Fruit fly (Drosophila melanogaster) whole organism, prepupa: ENCODE measurements around the gene KLHL18.
A peak's percentile ranks its signal among the peaks of the same experiment; 100 is the strongest.

ENCODE experiments used
- Blimp-1 ChIP-seq: fragments of 200-800 bp; sonication (Bioruptor generic); optimal IDR thresholded peaks from 3 replicates; lab custom pipeline; 2017; ENCODE audit warnings: missing biosample characterization, missing genetic modification characterization, mild to moderate bottlenecking, moderate library complexity, missing genetic modification reagents
- CG10631 ChIP-seq: fragments of 200-800 bp; sonication (Bioruptor generic); optimal IDR thresholded peaks from 2 replicates; lab custom pipeline; 2016; ENCODE audit warnings: missing biosample characterization, missing genetic modification characterization
- CG10669 ChIP-seq: fragments of 200-800 bp; sonication (Bioruptor generic); optimal IDR thresholded peaks from 3 replicates; lab custom pipeline; 2018; ENCODE audit warnings: missing biosample characterization, mild to moderate bottlenecking, missing genetic modification characterization, moderate library complexity
- CG11762 ChIP-seq: fragments of 200-800 bp; sonication (Bioruptor generic); optimal IDR thresholded peaks from 3 replicates; lab custom pipeline; 2016; ENCODE audit warnings: missing biosample characterization, missing genetic modification characterization; ENCODE audit not compliant: insufficient read depth
- CG11902 ChIP-seq: fragments of 200-800 bp; sonication (Bioruptor generic); optimal IDR thresholded peaks from 3 replicates; lab custom pipeline; 2016; ENCODE audit warnings: missing biosample characterization, missing genetic modification characterization
- CG1621 ChIP-seq: fragments of 200-800 bp; sonication (Bioruptor generic); optimal IDR thresholded peaks from 3 replicates; lab custom pipeline; 2018; ENCODE audit warnings: missing biosample characterization, mild to moderate bottlenecking, missing genetic modification characterization
- CG16779 ChIP-seq: fragments of 200-800 bp; sonication (Bioruptor generic); optimal IDR thresholded peaks from 3 replicates; lab custom pipeline; 2017; ENCODE audit warnings: missing biosample characterization, mild to moderate bottlenecking, missing genetic modification characterization
- CG3032 ChIP-seq: fragments of 200-800 bp; optimal IDR thresholded peaks from 2 replicates; lab custom pipeline; 2019; ENCODE audit warnings: missing biosample characterization, mild to moderate bottlenecking, missing genetic modification characterization, moderate library complexity
- CG32006 ChIP-seq: fragments of 200-800 bp; sonication (Bioruptor generic); optimal IDR thresholded peaks from 3 replicates; lab custom pipeline; 2017; ENCODE audit warnings: missing biosample characterization, mild to moderate bottlenecking, missing genetic modification characterization
- CG34406 ChIP-seq: fragments of 200-800 bp; sonication (Bioruptor generic); optimal IDR thresholded peaks from 3 replicates; lab custom pipeline; 2016; ENCODE audit warnings: missing biosample characterization, missing genetic modification characterization
- CG3919 ChIP-seq: fragments of 200-800 bp; sonication (Bioruptor generic); optimal IDR thresholded peaks from 3 replicates; lab custom pipeline; 2016; ENCODE audit warnings: missing biosample characterization, missing genetic modification characterization
- CG4318 ChIP-seq: fragments of 200-800 bp; sonication (Bioruptor generic); optimal IDR thresholded peaks from 3 replicates; lab custom pipeline; 2017; ENCODE audit warnings: missing biosample characterization, mild to moderate bottlenecking, missing genetic modification characterization
- CG6163 ChIP-seq: fragments of 200-800 bp; sonication (Bioruptor generic); IDR thresholded peaks from 3 replicates; pipeline ENCODE4 v1.3.6; 2022; ENCODE audit warnings: missing biosample characterization, missing genetic modification characterization
- CG6276 ChIP-seq: fragments of 200-800 bp; sonication (Bioruptor generic); optimal IDR thresholded peaks from 2 replicates; lab custom pipeline; 2017; ENCODE audit warnings: missing biosample characterization, mild to moderate bottlenecking, missing genetic modification characterization
- CG6792 ChIP-seq: fragments of 200-800 bp; sonication (Bioruptor generic); optimal IDR thresholded peaks from 3 replicates; lab custom pipeline; 2016; ENCODE audit warnings: missing biosample characterization, missing genetic modification characterization
- CG6808 ChIP-seq: fragments of 200-800 bp; sonication (Bioruptor generic); optimal IDR thresholded peaks from 3 replicates; lab custom pipeline; 2017; ENCODE audit warnings: missing biosample characterization, missing genetic modification characterization, mild to moderate bottlenecking, moderate library complexity, missing genetic modification reagents
- CG7368 ChIP-seq: fragments of 200-800 bp; sonication (Bioruptor generic); optimal IDR thresholded peaks from 3 replicates; lab custom pipeline; 2016; ENCODE audit warnings: missing biosample characterization, missing genetic modification characterization
- CG8119 ChIP-seq: fragments of 200-800 bp; sonication (Bioruptor generic); IDR thresholded peaks from 3 replicates; pipeline ENCODE4 v1.3.6; 2022; ENCODE audit warnings: missing biosample characterization, missing genetic modification characterization
- CG8632 ChIP-seq: fragments of 200-800 bp; sonication (Bioruptor generic); optimal IDR thresholded peaks from 3 replicates; lab custom pipeline; 2016; ENCODE audit warnings: missing biosample characterization, missing genetic modification characterization
- CG9139 ChIP-seq: fragments of 200-800 bp; sonication (Bioruptor generic); optimal IDR thresholded peaks from 3 replicates; lab custom pipeline; 2017; ENCODE audit warnings: missing biosample characterization, mild to moderate bottlenecking, missing genetic modification characterization
- Eip75B ChIP-seq: fragments of 200-800 bp; sonication (Bioruptor generic); optimal IDR thresholded peaks from 3 replicates; lab custom pipeline; 2016; ENCODE audit warnings: missing biosample characterization, missing genetic modification characterization
- Eip78C ChIP-seq: fragments of 200-800 bp; sonication (Bioruptor generic); peaks from one replicate; lab custom pipeline; 2016; ENCODE audit warnings: missing biosample characterization, missing genetic modification characterization
- Eip93F ChIP-seq: fragments of 200-800 bp; sonication (Bioruptor generic); optimal IDR thresholded peaks from 2 replicates; lab custom pipeline; 2016; ENCODE audit warnings: missing biosample characterization, mild to moderate bottlenecking, missing genetic modification characterization
- Ets21C ChIP-seq: fragments of 200-800 bp; sonication (Bioruptor generic); optimal IDR thresholded peaks from 3 replicates; lab custom pipeline; 2016; ENCODE audit warnings: missing biosample characterization, missing genetic modification characterization
- Ets96B ChIP-seq: fragments of 200-800 bp; optimal IDR thresholded peaks from 2 replicates; lab custom pipeline; 2019; ENCODE audit warnings: missing biosample characterization, mild to moderate bottlenecking, missing genetic modification characterization, moderate library complexity
- Gug ChIP-seq: fragments of 200-800 bp; sonication (Bioruptor generic); IDR thresholded peaks from 2 replicates; pipeline ENCODE4 v1.3.6; 2022; ENCODE audit warnings: missing biosample characterization, missing genetic modification characterization
- Hr38 ChIP-seq: sonication (Bioruptor generic); optimal IDR thresholded peaks from 2 replicates; lab custom pipeline; 2016; ENCODE audit warnings: missing biosample characterization, missing genetic modification characterization
- Hr39 ChIP-seq: fragments of 200-800 bp; sonication (Bioruptor generic); optimal IDR thresholded peaks from 2 replicates; lab custom pipeline; 2016; ENCODE audit warnings: missing biosample characterization, missing genetic modification characterization
- Hr4 ChIP-seq: fragments of 200-800 bp; sonication (Bioruptor generic); optimal IDR thresholded peaks from 3 replicates; lab custom pipeline; 2016; ENCODE audit warnings: missing biosample characterization, missing genetic modification characterization
- Lpt ChIP-seq: fragments of 200-800 bp; sonication (Bioruptor generic); optimal IDR thresholded peaks from 3 replicates; lab custom pipeline; 2016; ENCODE audit warnings: missing biosample characterization, missing genetic modification characterization
- Met ChIP-seq: fragments of 200-800 bp; sonication (Bioruptor generic); optimal IDR thresholded peaks from 3 replicates; lab custom pipeline; 2016; ENCODE audit warnings: missing biosample characterization, missing genetic modification characterization
- OdsH ChIP-seq: fragments of 200-800 bp; sonication (Bioruptor generic); optimal IDR thresholded peaks from 3 replicates; lab custom pipeline; 2016; ENCODE audit warnings: missing biosample characterization, missing genetic modification characterization
- Smox ChIP-seq: fragments of 200-800 bp; sonication (Bioruptor generic); optimal IDR thresholded peaks from 3 replicates; lab custom pipeline; 2016; ENCODE audit warnings: missing biosample characterization, missing genetic modification characterization
- Sox14 ChIP-seq: fragments of 200-800 bp; sonication (Bioruptor generic); optimal IDR thresholded peaks from 3 replicates; lab custom pipeline; 2016; ENCODE audit warnings: missing biosample characterization, missing genetic modification characterization
- Sox15 ChIP-seq: fragments of 200-800 bp; sonication (Bioruptor generic); optimal IDR thresholded peaks from 3 replicates; lab custom pipeline; 2016; ENCODE audit warnings: missing biosample characterization, missing genetic modification characterization
- achi ChIP-seq: fragments of 200-800 bp; sonication (Bioruptor generic); optimal IDR thresholded peaks from 3 replicates; lab custom pipeline; 2016; ENCODE audit warnings: missing biosample characterization, missing genetic modification characterization
- acj6 ChIP-seq: fragments of 200-800 bp; sonication (Bioruptor generic); optimal IDR thresholded peaks from 3 replicates; lab custom pipeline; 2016; ENCODE audit warnings: missing biosample characterization, missing genetic modification characterization
- cyc ChIP-seq: fragments of 200-800 bp; sonication (Bioruptor generic); optimal IDR thresholded peaks from 3 replicates; lab custom pipeline; 2016; ENCODE audit warnings: missing biosample characterization, missing genetic modification characterization
- dac ChIP-seq: fragments of 200-800 bp; sonication (Bioruptor generic); optimal IDR thresholded peaks from 2 replicates; lab custom pipeline; 2017; ENCODE audit warnings: missing biosample characterization, mild to moderate bottlenecking, missing genetic modification characterization
- dsx ChIP-seq: fragments of 200-800 bp; optimal IDR thresholded peaks from 3 replicates; lab custom pipeline; 2019; ENCODE audit warnings: missing biosample characterization, mild to moderate bottlenecking, missing genetic modification characterization, moderate library complexity; ENCODE audit not compliant: poor library complexity, severe bottlenecking
- eg ChIP-seq: fragments of 200-800 bp; sonication (Bioruptor generic); IDR thresholded peaks from 3 replicates; pipeline ENCODE4 v1.3.6; 2022; ENCODE audit warnings: missing biosample characterization, missing genetic modification characterization
- esn ChIP-seq: fragments of 200-800 bp; sonication (Bioruptor generic); optimal IDR thresholded peaks from 2 replicates; lab custom pipeline; 2016; ENCODE audit warnings: missing biosample characterization, mild to moderate bottlenecking, missing genetic modification characterization, moderate library complexity
- fd59A ChIP-seq: fragments of 200-800 bp; sonication (Bioruptor generic); optimal IDR thresholded peaks from 2 replicates; lab custom pipeline; 2017; ENCODE audit warnings: missing biosample characterization, mild to moderate bottlenecking, missing genetic modification characterization, missing genetic modification reagents
- fd85E ChIP-seq: fragments of 200-800 bp; sonication (Bioruptor generic); optimal IDR thresholded peaks from 3 replicates; lab custom pipeline; 2016; ENCODE audit warnings: missing biosample characterization, missing genetic modification characterization
- fkh ChIP-seq: fragments of 200-800 bp; sonication (Bioruptor generic); optimal IDR thresholded peaks from 3 replicates; lab custom pipeline; 2017; ENCODE audit warnings: missing biosample characterization, mild to moderate bottlenecking, missing genetic modification characterization, moderate library complexity
- net ChIP-seq: fragments of 200-800 bp; sonication (Bioruptor generic); optimal IDR thresholded peaks from 3 replicates; lab custom pipeline; 2016; ENCODE audit warnings: missing biosample characterization, missing genetic modification characterization
- pdm3 ChIP-seq: fragments of 200-800 bp; sonication (Bioruptor generic); optimal IDR thresholded peaks from 3 replicates; lab custom pipeline; 2016; ENCODE audit warnings: missing biosample characterization, missing genetic modification characterization
- salr ChIP-seq, 2 experiments: fragments of 200-800 bp; sonication (Bioruptor generic); optimal IDR thresholded peaks; 3 replicates each; lab custom pipeline; 2016 to 2018; ENCODE audit warnings: missing biosample characterization in 2 of 2, missing genetic modification characterization in 2 of 2, mild to moderate bottlenecking in 1 of 2
- spab ChIP-seq: fragments of 200-800 bp; sonication (Bioruptor generic); optimal IDR thresholded peaks from 2 replicates; lab custom pipeline; 2017; ENCODE audit warnings: missing biosample characterization, mild to moderate bottlenecking, missing genetic modification characterization, missing genetic modification reagents
- ss ChIP-seq, 2 experiments: fragments of 200-800 bp; sonication (Bioruptor generic); optimal IDR thresholded peaks; 2 replicates in 1 of 2; 3 replicates in 1 of 2; lab custom pipeline; 2017 to 2018; ENCODE audit warnings: mild to moderate bottlenecking in 2 of 2, missing biosample characterization in 2 of 2, missing genetic modification characterization in 2 of 2, moderate library complexity in 1 of 2
- svp ChIP-seq: fragments of 200-800 bp; sonication (Bioruptor generic); peaks from one replicate; lab custom pipeline; 2016; ENCODE audit warnings: missing biosample characterization, missing genetic modification characterization
- topi ChIP-seq: fragments of 200-800 bp; sonication (Bioruptor generic); optimal IDR thresholded peaks from 3 replicates; lab custom pipeline; 2016; ENCODE audit warnings: missing biosample characterization, missing genetic modification characterization
- vri ChIP-seq: fragments of 200-800 bp; sonication (Bioruptor generic); optimal IDR thresholded peaks from 3 replicates; lab custom pipeline; 2016; ENCODE audit warnings: missing biosample characterization, mild to moderate bottlenecking, missing genetic modification characterization

KLHL18 gene

DNA sequence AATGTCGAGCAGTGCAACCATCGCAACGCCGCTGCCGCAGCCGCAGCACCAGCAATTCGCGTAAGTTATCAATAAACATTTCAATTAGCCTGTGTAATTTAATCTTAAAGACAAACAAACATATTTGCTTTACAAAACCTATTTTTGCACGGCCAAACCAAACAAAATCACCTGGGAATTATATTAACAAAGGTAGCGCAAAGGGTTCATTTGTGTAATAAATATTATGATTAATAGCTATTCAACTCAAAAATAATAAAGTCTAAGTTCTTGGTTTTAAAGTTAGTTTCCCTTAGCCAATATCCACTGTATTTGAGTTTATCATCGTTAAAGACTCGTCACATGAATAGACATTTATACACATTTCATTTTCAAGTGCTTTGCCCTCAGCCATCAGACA is 41.0 kb downstream of the KLHL18 start:
- TF ChIP-seq CG10669 (peak; percentile 9), acj6 (peak; percentile 44), CG6792 (no peak), Eip78C (GFP tag; lab: Kevin White, UChicago) (peak; percentile 73), Eip75B (GFP tag; lab: Kevin White, UChicago) (no peak), CG32006 (GFP tag; lab: Kevin White, UChicago) (peak; percentile 73), CG7368 (GFP tag; lab: Kevin White, UChicago) (no peak), Eip93F (GFP tag; lab: Kevin White, UChicago) (no peak), CG8632 (GFP tag; lab: Kevin White, UChicago) (no peak), topi (GFP tag; lab: Kevin White, UChicago) (no peak), dac (no peak), Sox15 (GFP tag; lab: Kevin White, UChicago) (no peak), ss (GFP tag; optimal IDR thresholded peaks at IDR 0.05; lab: Kevin White, UChicago) (no peak), Blimp-1 (no peak), CG8119 (GFP tag; lab: Robert Waterston, UW) (peak; percentile 70), CG4318 (GFP tag; lab: Kevin White, UChicago) (no peak), achi (GFP tag; lab: Kevin White, UChicago) (peak; percentile 36), Lpt (GFP tag; lab: Kevin White, UChicago) (peak; percentile 37), pdm3 (GFP tag; lab: Kevin White, UChicago) (no peak), CG9139 (GFP tag; lab: Kevin White, UChicago) (no peak), CG10631 (GFP tag; lab: Kevin White, UChicago) (peak; percentile 12), Hr38 (GFP tag; lab: Kevin White, UChicago) (no peak), Ets21C (GFP tag; lab: Kevin White, UChicago) (no peak), CG6163 (GFP tag; lab: Robert Waterston, UW) (peak; percentile 57; the same call in 2 of the 3 replicates), cyc (no peak), CG6276 (peak; percentile 70), CG16779 (no peak), CG11762 (GFP tag; lab: Kevin White, UChicago) (no peak), fkh (GFP tag; lab: Kevin White, UChicago) (no peak), Gug (peak; percentile 45; the same call in 1 of the 2 replicates), CG3032 (tag; lab: Kevin White, UChicago) (no peak), Met (GFP tag; lab: Kevin White, UChicago) (peak; percentile 15), net (GFP tag; lab: Kevin White, UChicago) (peak; percentile 36), dsx (GFP tag; lab: Kevin White, UChicago) (no peak), Ets96B (tag; lab: Kevin White, UChicago) (peak; percentile 7), svp (GFP tag; lab: Kevin White, UChicago) (peak; percentile 47), spab (GFP tag; lab: Kevin White, UChicago) (no peak), vri (GFP tag; lab: Kevin White, UChicago) (no peak), salr (GFP tag; optimal IDR thresholded peaks at IDR 0.05; lab: Kevin White, UChicago) (no peak), fd59A (GFP tag; lab: Kevin White, UChicago) (no peak), OdsH (peak; percentile 49), esn (GFP tag; lab: Kevin White, UChicago) (no peak), CG11902 (GFP tag; lab: Kevin White, UChicago) (no peak), Hr4 (GFP tag; lab: Kevin White, UChicago) (peak; percentile 64), eg (GFP tag; lab: Robert Waterston, UW) (peak; percentile 56; the same call in 1 of the 3 replicates), CG1621 (tag; lab: Kevin White, UChicago) (no peak), CG34406 (GFP tag; lab: Kevin White, UChicago) (no peak), fd85E (GFP tag; lab: Kevin White, UChicago) (no peak), Smox (GFP tag; lab: Kevin White, UChicago) (no peak), Hr39 (no peak), CG3919 (GFP tag; lab: Kevin White, UChicago) (peak; percentile 8), CG6808 (GFP tag; lab: Kevin White, UChicago) (no peak), Sox14 (GFP tag; lab: Kevin White, UChicago) (peak; percentile 35)
